Worm (Caenorhabditis elegans) whole organism, midembryonic: ENCODE results near the gene ZK938.10.
"Not testable (repeated sequence)": the region's sequence is repeated elsewhere in the genome, so short reads cannot be mapped to it uniquely, and the experiment has no call there.

ENCODE experiments used
- T22C8.4 ChIP-seq: fragments of 200-800 bp; sonication (Bioruptor generic); IDR thresholded peaks from 2 replicates; pipeline ENCODE4 v1.3.6; 2022; ENCODE audit warnings: missing genetic modification characterization, missing compliant biosample characterization
- cog-1 ChIP-seq: sonication (generic microtip); optimal IDR thresholded peaks from 2 replicates; lab custom pipeline; 2016; ENCODE audit warnings: missing genetic modification characterization, missing compliant biosample characterization
- flt-1 ChIP-seq: fragments of 200-800 bp; sonication (Bioruptor generic); IDR thresholded peaks from 2 replicates; pipeline ENCODE4 v1.3.6; 2022; ENCODE audit warnings: missing genetic modification characterization, missing compliant biosample characterization
- klf-2 ChIP-seq: fragments of 200-800 bp; sonication (Bioruptor generic); conservative IDR thresholded peaks from 2 replicates; pipeline ENCODE4 v1.3.6; 2022; ENCODE audit warnings: missing genetic modification reagents, missing genetic modification characterization, missing compliant biosample characterization
- med-1 ChIP-seq: sonication (generic microtip); optimal IDR thresholded peaks from 2 replicates; lab custom pipeline; 2017; ENCODE audit warnings: missing genetic modification characterization, mild to moderate bottlenecking, missing compliant biosample characterization, antibody characterized with exemption, missing genetic modification reagents; ENCODE audit not compliant: insufficient read depth
- ref-1 ChIP-seq: fragments of 200-800 bp; sonication (Bioruptor generic); conservative IDR thresholded peaks from 2 replicates; pipeline ENCODE4 v1.3.6; 2022; ENCODE audit warnings: missing genetic modification reagents, missing genetic modification characterization, missing compliant biosample characterization
- tab-1 ChIP-seq: fragments of 200-800 bp; sonication (Bioruptor generic); IDR thresholded peaks from 2 replicates; pipeline ENCODE4 v1.3.6; 2022; ENCODE audit warnings: missing genetic modification characterization, missing compliant biosample characterization
- ztf-23 ChIP-seq: fragments of 200-800 bp; sonication (Bioruptor generic); IDR thresholded peaks from 2 replicates; pipeline ENCODE4 v1.3.6; 2022; ENCODE audit warnings: missing genetic modification reagents, missing genetic modification characterization, missing compliant biosample characterization
- ztf-29 ChIP-seq: fragments of 200-800 bp; sonication (Bioruptor generic); IDR thresholded peaks from 2 replicates; pipeline ENCODE4 v1.3.6; 2022; ENCODE audit warnings: missing genetic modification reagents, missing genetic modification characterization, missing compliant biosample characterization

Gene ZK938.10

ce11 chrII:9880826-9881225 lies 30.0 kb upstream of the ZK938.10 start, which contains the start of gene C08H9.15:
C08H9.15 (plus strand) TSS chrII:9881193.
- TF ChIP-seq med-1 (no peak), klf-2 (no peak), ztf-23 (GFP tag; lab: Robert Waterston, UW) (no peak), tab-1 (no peak), ref-1 (GFP tag; lab: Robert Waterston, UW) (no peak), T22C8.4 (GFP tag; lab: Robert Waterston, UW) (no peak), ztf-29 (GFP tag; lab: Robert Waterston, UW) (no peak), flt-1 (GFP tag; lab: Robert Waterston, UW) (no peak), cog-1 (tag; lab: Kevin White, UChicago) (no peak)

- TF ChIP-seq ztf-23 (GFP tag; lab: Robert Waterston, UW), result no peak
- no peak for TF ChIP-seq ref-1 (GFP tag; lab: Robert Waterston, UW)
- TF ChIP-seq tab-1, result no peak
- no peak for TF ChIP-seq T22C8.4 (GFP tag; lab: Robert Waterston, UW)
- TF ChIP-seq ztf-29 (GFP tag; lab: Robert Waterston, UW), result no peak
- TF ChIP-seq cog-1 (tag; lab: Kevin White, UChicago), result no peak
- no peak for TF ChIP-seq klf-2
- no peak for TF ChIP-seq flt-1 (GFP tag; lab: Robert Waterston, UW)
- TF ChIP-seq med-1, result no peak
Measured at ce11 chrII:9879815-9880214, 29.0 kb upstream of the ZK938.10 start.

- no peak for TF ChIP-seq tab-1
- TF ChIP-seq T22C8.4 (GFP tag; lab: Robert Waterston, UW), result no peak
- TF ChIP-seq ztf-29 (GFP tag; lab: Robert Waterston, UW), result no peak
- TF ChIP-seq ref-1 (GFP tag; lab: Robert Waterston, UW), result no peak
- no peak for TF ChIP-seq med-1
- no peak for TF ChIP-seq ztf-23 (GFP tag; lab: Robert Waterston, UW)
- no peak for TF ChIP-seq cog-1 (tag; lab: Kevin White, UChicago)
- TF ChIP-seq klf-2, result no peak
- TF ChIP-seq flt-1 (GFP tag; lab: Robert Waterston, UW), result no peak
Measured at ce11 chrII:9874508-9875229, 23.8 kb upstream of the ZK938.10 start, which contains the start of the genes chil-2 and ctsa-3.2. chil-2 (minus strand) TSS chrII:9874608. ctsa-3.2 (plus strand) TSS chrII:9875179.

- no peak for TF ChIP-seq flt-1 (GFP tag; lab: Robert Waterston, UW)
- TF ChIP-seq klf-2, result no peak
- TF ChIP-seq tab-1, result no peak
- TF ChIP-seq ztf-23 (GFP tag; lab: Robert Waterston, UW), result no peak
- no peak for TF ChIP-seq ztf-29 (GFP tag; lab: Robert Waterston, UW)
- no peak for TF ChIP-seq med-1
- no peak for TF ChIP-seq T22C8.4 (GFP tag; lab: Robert Waterston, UW)
Measured at ce11 chrII:9872961-9873360, 22.1 kb upstream of the ZK938.10 start, which contains the start of gene chil-8. chil-8 (minus strand) TSS chrII:9873061.

- TF ChIP-seq ztf-23 (GFP tag; lab: Robert Waterston, UW) (no peak), klf-2 (no peak), tab-1 (no peak)
Measured at ce11 chrII:9871061-9871460, 20.2 kb upstream of the ZK938.10 start, which contains the start of gene chil-7. chil-7 (minus strand) TSS chrII:9871172.

ce11 chrII:9868698-9869097 lies 17.9 kb upstream of the ZK938.10 start, which contains the start of gene old-1:
old-1 (minus strand) TSS chrII:9868747.
- TF ChIP-seq ref-1 (GFP tag; lab: Robert Waterston, UW), result no peak
- no peak for TF ChIP-seq T22C8.4 (GFP tag; lab: Robert Waterston, UW)
- TF ChIP-seq cog-1 (tag; lab: Kevin White, UChicago), result no peak

ce11 chrII:9868207-9868606 lies 17.4 kb upstream of the ZK938.10 start:
- TF ChIP-seq cog-1 (tag; lab: Kevin White, UChicago) (no peak), tab-1 (no peak), flt-1 (GFP tag; lab: Robert Waterston, UW) (no peak), ref-1 (GFP tag; lab: Robert Waterston, UW) (no peak), ztf-23 (GFP tag; lab: Robert Waterston, UW) (no peak), med-1 (no peak), klf-2 (no peak), ztf-29 (GFP tag; lab: Robert Waterston, UW) (no peak)

ce11 chrII:9866378-9866777 lies 15.5 kb upstream of the ZK938.10 start, which contains the start of gene chil-1:
chil-1 (minus strand) TSS chrII:9866478.
- not testable (repeated sequence) for TF ChIP-seq ztf-29 (GFP tag; lab: Robert Waterston, UW); flt-1 (GFP tag; lab: Robert Waterston, UW); cog-1 (tag; lab: Kevin White, UChicago)

ce11 chrII:9862147-9862546 lies 11.3 kb upstream of the ZK938.10 start, which contains the start of gene C08H9.18:
C08H9.18 (minus strand) TSS chrII:9862247.
- no peak for TF ChIP-seq klf-2
- TF ChIP-seq ref-1 (GFP tag; lab: Robert Waterston, UW), result no peak
- no peak for TF ChIP-seq cog-1 (tag; lab: Kevin White, UChicago)
- no peak for TF ChIP-seq ztf-29 (GFP tag; lab: Robert Waterston, UW)
- no peak for TF ChIP-seq T22C8.4 (GFP tag; lab: Robert Waterston, UW)
- no peak for TF ChIP-seq tab-1
- no peak for TF ChIP-seq ztf-23 (GFP tag; lab: Robert Waterston, UW)
- no peak for TF ChIP-seq med-1
- no peak for TF ChIP-seq flt-1 (GFP tag; lab: Robert Waterston, UW)

- TF ChIP-seq ztf-23 (GFP tag; lab: Robert Waterston, UW), result no peak
- TF ChIP-seq flt-1 (GFP tag; lab: Robert Waterston, UW), result no peak
- TF ChIP-seq klf-2, result no peak
- no peak for TF ChIP-seq ref-1 (GFP tag; lab: Robert Waterston, UW)
- no peak for TF ChIP-seq T22C8.4 (GFP tag; lab: Robert Waterston, UW)
- TF ChIP-seq cog-1 (tag; lab: Kevin White, UChicago), result no peak
- no peak for TF ChIP-seq tab-1
- no peak for TF ChIP-seq med-1
- no peak for TF ChIP-seq ztf-29 (GFP tag; lab: Robert Waterston, UW)
Measured at ce11 chrII:9861394-9861793, 10.5 kb upstream of the ZK938.10 start, which contains the start of gene chil-3. chil-3 (minus strand) TSS chrII:9861494.
